Worm (Caenorhabditis elegans) whole organism, early embryonic: ENCODE measurements around the gene arrd-13.

Experiments used
- B0310.2 ChIP-seq: sonication (generic microtip); optimal IDR thresholded peaks from 2 replicates; lab custom pipeline; 2016; ENCODE audit warnings: mild to moderate bottlenecking, missing genetic modification characterization, missing compliant biosample characterization
- F13C5.2 ChIP-seq: sonication (generic microtip); optimal IDR thresholded peaks from 2 replicates; lab custom pipeline; 2017; ENCODE audit warnings: mild to moderate bottlenecking, missing genetic modification characterization, inconsistent platforms, missing compliant biosample characterization
- aly-1 ChIP-seq: sonication (generic microtip); optimal IDR thresholded peaks from 2 replicates; lab custom pipeline; 2016; ENCODE audit warnings: missing genetic modification characterization, missing compliant biosample characterization
- ama-1 ChIP-seq: fragments of 150-350 bp; optimal IDR thresholded peaks from 2 replicates; lab custom pipeline; 2014
- ceh-13 ChIP-seq: fragments of 200-800 bp; sonication (Bioruptor generic); optimal IDR thresholded peaks from 2 replicates; lab custom pipeline; 2018; ENCODE audit warnings: mild to moderate bottlenecking, missing genetic modification characterization, missing compliant biosample characterization
- ceh-36 ChIP-seq: sonication (generic microtip); optimal IDR thresholded peaks from 2 replicates; lab custom pipeline; 2016; ENCODE audit warnings: missing genetic modification characterization, inconsistent platforms, missing compliant biosample characterization
- ets-7 ChIP-seq: sonication (generic microtip); optimal IDR thresholded peaks from 2 replicates; lab custom pipeline; 2016; ENCODE audit warnings: missing genotype, missing genetic modification characterization, missing compliant biosample characterization
- flt-1 ChIP-seq: fragments of 200-800 bp; sonication (Bioruptor generic); IDR thresholded peaks from 2 replicates; pipeline ENCODE4 v1.3.6; 2022; ENCODE audit warnings: missing genetic modification characterization, missing compliant biosample characterization
- hmbx-1 ChIP-seq: sonication (generic microtip); optimal IDR thresholded peaks from 2 replicates; lab custom pipeline; 2016; ENCODE audit warnings: mild to moderate bottlenecking, missing genetic modification characterization, missing compliant biosample characterization
- hmg-4 ChIP-seq: fragments of 200-800 bp; sonication (Bioruptor generic); optimal IDR thresholded peaks from 2 replicates; lab custom pipeline; 2018; ENCODE audit warnings: mild to moderate bottlenecking, missing genetic modification characterization, missing compliant biosample characterization
- hnd-1 ChIP-seq: sonication (generic microtip); optimal IDR thresholded peaks from 2 replicates; lab custom pipeline; 2016; ENCODE audit warnings: missing genetic modification characterization, missing compliant biosample characterization
- pes-1 ChIP-seq: fragments of 200-800 bp; sonication (Bioruptor generic); IDR thresholded peaks from 2 replicates; pipeline ENCODE4 v1.3.6; 2022; ENCODE audit warnings: missing genetic modification reagents, missing genetic modification characterization, missing compliant biosample characterization
- scrt-1 ChIP-seq: fragments of 200-800 bp; sonication (Bioruptor generic); IDR thresholded peaks from 2 replicates; pipeline ENCODE4 v1.3.6; 2022; ENCODE audit warnings: missing genetic modification characterization, missing compliant biosample characterization
- sea-1 ChIP-seq: fragments of 200-800 bp; sonication (Bioruptor generic); conservative IDR thresholded peaks from 2 replicates; pipeline ENCODE4 v1.3.6; 2022; ENCODE audit warnings: missing genetic modification characterization, missing compliant biosample characterization
- tbx-11 ChIP-seq: fragments of 200-800 bp; sonication (Bioruptor generic); IDR thresholded peaks from 2 replicates; pipeline ENCODE4 v1.3.6; 2022; ENCODE audit warnings: missing genetic modification characterization, missing compliant biosample characterization
- tbx-37 ChIP-seq: fragments of 200-800 bp; sonication (Bioruptor generic); conservative IDR thresholded peaks from 2 replicates; pipeline ENCODE4 v1.3.6; 2022; ENCODE audit warnings: missing genetic modification reagents, missing genetic modification characterization, missing compliant biosample characterization
- tra-4 ChIP-seq: sonication (generic microtip); optimal IDR thresholded peaks from 2 replicates; lab custom pipeline; 2017; ENCODE audit warnings: missing genetic modification characterization, missing compliant biosample characterization

Gene arrd-13

ce11 chrII:13722763-13723162 lies 35.4 kb upstream of the arrd-13 start, which contains the start of gene Y54G9A.5:
Gene Y54G9A.5, plus strand, starts transcription at chrII:13723007.
- TF ChIP-seq pes-1 (GFP tag; lab: Robert Waterston, UW) = no peak
- no peak for TF ChIP-seq ets-7 (tag; lab: Kevin White, UChicago)

ce11 chrII:13723754-13724153 lies 34.5 kb upstream of the arrd-13 start:
- no peak for TF ChIP-seq pes-1 (GFP tag; lab: Robert Waterston, UW)
- no peak for TF ChIP-seq sea-1 (GFP tag; lab: Robert Waterston, UW)
- no peak for TF ChIP-seq aly-1 (tag; lab: Kevin White, UChicago)
- TF ChIP-seq B0310.2 (tag; lab: Kevin White, UChicago) = no peak

- TF ChIP-seq flt-1 (GFP tag; lab: Robert Waterston, UW) (no peak), ama-1 (lab: Kevin White, UChicago) (no peak), ets-7 (tag; lab: Kevin White, UChicago) (no peak), pes-1 (GFP tag; lab: Robert Waterston, UW) (no peak), ceh-13 (no peak), B0310.2 (tag; lab: Kevin White, UChicago) (no peak), hmg-4 (GFP tag; lab: Kevin White, UChicago) (no peak), aly-1 (tag; lab: Kevin White, UChicago) (no peak), F13C5.2 (tag; lab: Kevin White, UChicago) (no peak), hnd-1 (no peak), sea-1 (GFP tag; lab: Robert Waterston, UW) (no peak), tra-4 (tag; lab: Kevin White, UChicago) (no peak), tbx-11 (GFP tag; lab: Robert Waterston, UW) (no peak), ceh-36 (no peak), hmbx-1 (no peak), scrt-1 (GFP tag; lab: Robert Waterston, UW) (no peak), tbx-37 (no peak)
Measured at ce11 chrII:13725793-13726192, 32.4 kb upstream of the arrd-13 start, which contains the start of the genes Y54G9A.7 and bub-3. Gene Y54G9A.7, minus strand, starts transcription at chrII:13725799. Gene bub-3, plus strand, starts transcription at chrII:13726062.

ce11 chrII:13729416-13729815 lies 28.8 kb upstream of the arrd-13 start, which contains the start of gene Y54G9A.9:
Gene Y54G9A.9, plus strand, starts transcription at chrII:13729716.
- TF ChIP-seq ceh-13 (no peak), ceh-36 (no peak), flt-1 (GFP tag; lab: Robert Waterston, UW) (no peak), ama-1 (lab: Kevin White, UChicago) (no peak), pes-1 (GFP tag; lab: Robert Waterston, UW) (no peak), B0310.2 (tag; lab: Kevin White, UChicago) (no peak), tbx-11 (GFP tag; lab: Robert Waterston, UW) (no peak), ets-7 (tag; lab: Kevin White, UChicago) (no peak), hmbx-1 (no peak), scrt-1 (GFP tag; lab: Robert Waterston, UW) (no peak), F13C5.2 (tag; lab: Kevin White, UChicago) (no peak), tra-4 (tag; lab: Kevin White, UChicago) (no peak)

DNA sequence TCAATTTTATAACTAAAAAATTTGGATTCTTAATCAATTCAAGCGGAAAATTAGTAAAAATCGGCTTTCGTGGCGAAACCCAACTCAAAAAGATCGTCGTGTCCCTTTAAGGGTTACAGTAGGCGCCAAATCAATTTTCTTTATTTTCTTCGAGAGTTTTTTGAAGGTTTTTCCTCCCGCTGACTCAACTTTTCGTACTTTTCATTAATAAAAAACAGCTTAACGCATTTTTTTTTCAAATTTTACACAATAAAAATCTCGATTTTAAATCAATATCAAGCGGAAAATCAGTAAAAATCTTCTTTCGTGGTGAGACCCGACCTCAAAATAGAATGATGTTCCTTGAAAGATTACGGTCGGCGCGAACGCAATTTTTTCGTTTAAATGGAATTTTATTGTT lies 26.1 kb upstream of the arrd-13 start:
- no peak for TF ChIP-seq F13C5.2 (tag; lab: Kevin White, UChicago)
- no peak for TF ChIP-seq hmg-4 (GFP tag; lab: Kevin White, UChicago)
- no peak for TF ChIP-seq hmbx-1
- TF ChIP-seq ceh-13 = no peak
- TF ChIP-seq pes-1 (GFP tag; lab: Robert Waterston, UW) = no peak
- TF ChIP-seq tbx-37 = no peak

DNA sequence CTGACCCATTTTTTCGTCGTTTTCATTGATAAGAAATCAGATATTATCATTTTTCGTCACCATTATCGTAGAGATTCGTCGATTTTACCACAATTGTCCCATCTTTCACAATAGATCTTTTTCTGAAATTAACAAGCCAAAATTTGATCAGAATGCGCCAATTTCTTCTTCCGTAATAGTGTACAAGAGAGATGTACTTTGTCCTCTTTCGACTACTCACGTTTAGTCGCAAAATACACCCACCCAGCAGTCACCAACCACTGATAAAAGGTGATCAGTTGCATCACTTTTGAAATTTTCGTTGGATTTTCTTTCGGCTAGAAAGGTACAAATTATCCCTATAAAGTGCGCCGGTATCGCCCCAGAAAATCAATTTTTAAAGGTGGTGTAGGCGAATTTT lies 25.6 kb upstream of the arrd-13 start:
- no peak for TF ChIP-seq pes-1 (GFP tag; lab: Robert Waterston, UW)
- TF ChIP-seq B0310.2 (tag; lab: Kevin White, UChicago) = no peak
- no peak for TF ChIP-seq ceh-36

ce11 chrII:13736089-13736488 lies 22.1 kb upstream of the arrd-13 start, which contains the start of gene R06B9.5:
Gene R06B9.5, plus strand, starts transcription at chrII:13736320.
- TF ChIP-seq flt-1 (GFP tag; lab: Robert Waterston, UW) (no peak), tbx-11 (GFP tag; lab: Robert Waterston, UW) (no peak), B0310.2 (tag; lab: Kevin White, UChicago) (no peak), hmg-4 (GFP tag; lab: Kevin White, UChicago) (no peak), tra-4 (tag; lab: Kevin White, UChicago) (no peak), tbx-37 (no peak), ceh-36 (no peak), ama-1 (lab: Kevin White, UChicago) (no peak), hnd-1 (no peak), pes-1 (GFP tag; lab: Robert Waterston, UW) (no peak), aly-1 (tag; lab: Kevin White, UChicago) (no peak), ceh-13 (no peak)

DNA sequence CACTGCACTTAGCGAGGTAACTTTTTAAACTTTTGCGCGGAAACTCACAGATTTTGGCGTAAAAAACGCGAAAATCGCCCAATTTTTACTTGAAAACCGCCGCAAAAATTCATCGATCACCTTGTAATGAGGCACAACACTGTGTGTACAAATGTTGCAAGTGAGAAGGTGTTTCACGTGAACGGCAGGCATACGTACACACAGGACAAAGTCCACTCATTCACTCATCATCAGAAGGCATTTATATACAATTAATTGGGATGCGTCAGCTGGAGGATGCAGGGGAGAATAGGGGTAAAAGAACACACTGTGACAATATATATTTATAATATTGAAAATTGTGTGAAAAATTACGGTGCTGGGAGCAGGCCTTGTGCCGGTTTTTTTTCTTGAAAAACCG lies 21.3 kb upstream of the arrd-13 start:
- TF ChIP-seq hmg-4 (GFP tag; lab: Kevin White, UChicago) (peak; percentile 4), aly-1 (tag; lab: Kevin White, UChicago) (no peak), ceh-13 (no peak), flt-1 (GFP tag; lab: Robert Waterston, UW) (no peak), tbx-37 (no peak), hnd-1 (no peak), B0310.2 (tag; lab: Kevin White, UChicago) (no peak), hmbx-1 (no peak), scrt-1 (GFP tag; lab: Robert Waterston, UW) (no peak)
